Fruit fly (Drosophila melanogaster): ENCODE measurements around the gene CG6766.
A peak's percentile ranks its signal among the peaks of the same experiment; 100 is the strongest.

The CG6766 gene

dm6 chr2L:12079827-12080381, 39.4 kb upstream of the CG6766 start:
- TF ChIP-seq CG9948 (tag; optimal IDR thresholded peaks at IDR 0.05) (no peak), CG34367 (tag; optimal IDR thresholded peaks at IDR 0.05) (no peak), CG8159 (tag; optimal IDR thresholded peaks at IDR 0.05) (no peak), Pif1A (GFP tag; optimal IDR thresholded peaks at IDR 0.05) (no peak), CG12605 (GFP tag; IDR thresholded peaks at IDR 0.05) (no peak), Snoo (tag; optimal IDR thresholded peaks at IDR 0.05) (no peak), CG13204 (GFP tag; optimal IDR thresholded peaks at IDR 0.05) (no peak), CG17806 (tag; optimal IDR thresholded peaks at IDR 0.05) (no peak), fd96Ca (GFP tag; IDR thresholded peaks at IDR 0.05) (no peak), CG14655 (GFP tag; optimal IDR thresholded peaks at IDR 0.05) (no peak), CG4496 (GFP tag; IDR thresholded peaks at IDR 0.05) (no peak), CG10348 (GFP tag; IDR thresholded peaks at IDR 0.05) (no peak), CG32121 (GFP tag; IDR thresholded peaks at IDR 0.05) (no peak)

- TF ChIP-seq CG12605 (GFP tag; IDR thresholded peaks at IDR 0.05) (no peak), CG8301 (tag; optimal IDR thresholded peaks at IDR 0.05) (no peak), EcR (GFP tag; optimal IDR thresholded peaks at IDR 0.05) (no peak), gl (tag; optimal IDR thresholded peaks at IDR 0.05) (no peak), rn (GFP tag; IDR thresholded peaks at IDR 0.05) (no peak), Pif1A (GFP tag; optimal IDR thresholded peaks at IDR 0.05) (no peak), CG17806 (tag; optimal IDR thresholded peaks at IDR 0.05) (no peak)
Observed at dm6 chr2L:12078695-12079094, 38.2 kb upstream of the CG6766 start.

DNA sequence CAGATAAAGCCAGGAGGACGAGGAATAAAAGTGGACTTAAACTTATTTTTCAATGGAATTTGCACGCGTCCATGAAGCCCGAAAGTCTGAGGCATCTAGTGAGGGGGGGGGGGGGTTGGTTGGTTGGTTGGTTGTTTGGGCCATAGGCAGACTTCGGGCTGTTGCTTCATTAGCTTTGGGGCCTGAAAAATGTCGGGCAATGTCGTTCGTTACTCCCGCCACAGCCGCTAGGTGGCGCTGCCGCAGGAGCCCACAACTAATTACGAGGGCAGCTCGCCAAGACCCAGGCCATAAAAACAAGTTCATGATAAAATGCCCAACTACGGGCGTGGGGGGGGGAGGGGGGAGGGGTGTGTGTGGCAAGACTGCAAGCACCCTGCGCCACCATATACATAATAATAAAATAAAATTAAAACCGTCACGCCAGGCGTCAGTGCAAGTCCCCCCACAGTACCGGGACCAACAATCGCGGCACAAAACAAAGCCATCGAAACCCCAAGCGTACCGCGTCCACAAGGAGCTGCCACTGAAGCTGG, 37.7 kb upstream of the CG6766 start:
- TF ChIP-seq rn (GFP tag; IDR thresholded peaks at IDR 0.05) = no peak
- no peak for TF ChIP-seq CG9948 (tag; optimal IDR thresholded peaks at IDR 0.05)
- no peak for TF ChIP-seq CG4496 (GFP tag; IDR thresholded peaks at IDR 0.05)

DNA sequence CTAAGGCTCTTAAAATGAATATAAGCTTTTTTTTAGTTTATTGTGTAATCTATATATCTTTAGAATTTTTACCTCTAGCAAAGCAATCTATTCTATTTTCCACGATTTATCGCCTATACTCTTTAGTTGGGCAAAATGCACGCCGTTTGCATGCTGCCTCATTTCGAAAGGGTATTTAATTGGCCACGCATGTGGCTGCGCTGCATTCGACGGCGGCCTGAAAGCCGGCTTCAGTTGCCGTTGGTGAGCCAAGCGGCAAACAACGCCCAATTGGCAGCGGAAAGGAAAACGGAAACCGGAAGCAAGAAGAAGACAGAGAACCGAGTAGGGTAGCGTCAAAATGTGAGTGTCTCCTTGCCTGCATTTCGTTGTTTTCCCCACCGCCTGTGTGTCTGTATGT, 35.4 kb upstream of the CG6766 start, which contains the start of gene CG14947:
Gene CG14947 (plus strand): TSS at position 251 of the 400 bp plus-strand sequence.
- TF ChIP-seq CG10348 (GFP tag; IDR thresholded peaks at IDR 0.05) = no peak
- TF ChIP-seq Ets98B (GFP tag; IDR thresholded peaks at IDR 0.05) = no peak
- peak; percentile 27; the same call in 1 of the 2 replicates for TF ChIP-seq CG32121 (GFP tag; IDR thresholded peaks at IDR 0.05)
- TF ChIP-seq rn (GFP tag; IDR thresholded peaks at IDR 0.05) = no peak
- no peak for TF ChIP-seq CG13204 (GFP tag; optimal IDR thresholded peaks at IDR 0.05)
- TF ChIP-seq EcR (GFP tag; optimal IDR thresholded peaks at IDR 0.05) = no peak
- TF ChIP-seq D1 (tag; optimal IDR thresholded peaks at IDR 0.05) = no peak
- peak; percentile 25 for TF ChIP-seq CG8159 (tag; optimal IDR thresholded peaks at IDR 0.05)
- TF ChIP-seq CG15710 (tag; optimal IDR thresholded peaks at IDR 0.05) = no peak
- no peak for TF ChIP-seq CG34367 (tag; optimal IDR thresholded peaks at IDR 0.05)
- peak; percentile 50 for TF ChIP-seq Pif1A (GFP tag; optimal IDR thresholded peaks at IDR 0.05)
- TF ChIP-seq CG8301 (tag; optimal IDR thresholded peaks at IDR 0.05) = no peak
- no peak for TF ChIP-seq CG9948 (tag; optimal IDR thresholded peaks at IDR 0.05)
- peak; percentile 29 for TF ChIP-seq Snoo (tag; optimal IDR thresholded peaks at IDR 0.05)
- no peak for TF ChIP-seq CG17806 (tag; optimal IDR thresholded peaks at IDR 0.05)
- no peak for TF ChIP-seq fd96Ca (GFP tag; IDR thresholded peaks at IDR 0.05)
- no peak for TF ChIP-seq Pif1B (GFP tag; optimal IDR thresholded peaks at IDR 0.05)
- TF ChIP-seq CG12605 (GFP tag; IDR thresholded peaks at IDR 0.05) = no peak
- peak; percentile 57; the same call in 1 of the 3 replicates for TF ChIP-seq CG4496 (GFP tag; IDR thresholded peaks at IDR 0.05)
- no peak for TF ChIP-seq gl (tag; optimal IDR thresholded peaks at IDR 0.05)
- no peak for TF ChIP-seq CG14655 (GFP tag; optimal IDR thresholded peaks at IDR 0.05)

- TF ChIP-seq D1 (tag; optimal IDR thresholded peaks at IDR 0.05) = no peak
- peak; percentile 79 for TF ChIP-seq EcR (GFP tag; optimal IDR thresholded peaks at IDR 0.05)
- no peak for TF ChIP-seq Pif1B (GFP tag; optimal IDR thresholded peaks at IDR 0.05)
- TF ChIP-seq Ets98B (GFP tag; IDR thresholded peaks at IDR 0.05) = no peak
Observed at dm6 chr2L:12066617-12067251, 26.2 kb upstream of the CG6766 start, which contains the start of gene firl. Gene firl, minus strand, starts transcription at chr2L:12066775.

dm6 chr2L:12065683-12066386, 25.3 kb upstream of the CG6766 start:
- TF ChIP-seq Ets98B (GFP tag; IDR thresholded peaks at IDR 0.05) (peak; percentile 90), gl (tag; optimal IDR thresholded peaks at IDR 0.05) (peak; percentile 50), rn (GFP tag; IDR thresholded peaks at IDR 0.05) (peak; percentile 88), CG34367 (tag; optimal IDR thresholded peaks at IDR 0.05) (peak; percentile 84), fd96Ca (GFP tag; IDR thresholded peaks at IDR 0.05) (peak; percentile 84), CG17806 (tag; optimal IDR thresholded peaks at IDR 0.05) (peak; percentile 94), Pif1B (GFP tag; optimal IDR thresholded peaks at IDR 0.05) (peak; percentile 91), Pif1A (GFP tag; optimal IDR thresholded peaks at IDR 0.05) (peak; percentile 89), CG32121 (GFP tag; IDR thresholded peaks at IDR 0.05) (peak; percentile 96), D1 (tag; optimal IDR thresholded peaks at IDR 0.05) (peak; percentile 93), CG10348 (GFP tag; IDR thresholded peaks at IDR 0.05) (peak; percentile 74), EcR (GFP tag; optimal IDR thresholded peaks at IDR 0.05) (no peak), CG4496 (GFP tag; IDR thresholded peaks at IDR 0.05) (peak; percentile 93), CG8159 (tag; optimal IDR thresholded peaks at IDR 0.05) (peak; percentile 95), CG15710 (tag; optimal IDR thresholded peaks at IDR 0.05) (peak; percentile 94), CG9948 (tag; optimal IDR thresholded peaks at IDR 0.05) (peak; percentile 95), CG13204 (GFP tag; optimal IDR thresholded peaks at IDR 0.05) (no peak), CG12605 (GFP tag; IDR thresholded peaks at IDR 0.05) (peak; percentile 94), Snoo (tag; optimal IDR thresholded peaks at IDR 0.05) (peak; percentile 83), CG8301 (tag; optimal IDR thresholded peaks at IDR 0.05) (peak; percentile 97), CG14655 (GFP tag; optimal IDR thresholded peaks at IDR 0.05) (peak; percentile 99)
